Fruit fly (Drosophila melanogaster): Measurements from ENCODE around the gene Nubp2.

The Nubp2 gene

DNA sequence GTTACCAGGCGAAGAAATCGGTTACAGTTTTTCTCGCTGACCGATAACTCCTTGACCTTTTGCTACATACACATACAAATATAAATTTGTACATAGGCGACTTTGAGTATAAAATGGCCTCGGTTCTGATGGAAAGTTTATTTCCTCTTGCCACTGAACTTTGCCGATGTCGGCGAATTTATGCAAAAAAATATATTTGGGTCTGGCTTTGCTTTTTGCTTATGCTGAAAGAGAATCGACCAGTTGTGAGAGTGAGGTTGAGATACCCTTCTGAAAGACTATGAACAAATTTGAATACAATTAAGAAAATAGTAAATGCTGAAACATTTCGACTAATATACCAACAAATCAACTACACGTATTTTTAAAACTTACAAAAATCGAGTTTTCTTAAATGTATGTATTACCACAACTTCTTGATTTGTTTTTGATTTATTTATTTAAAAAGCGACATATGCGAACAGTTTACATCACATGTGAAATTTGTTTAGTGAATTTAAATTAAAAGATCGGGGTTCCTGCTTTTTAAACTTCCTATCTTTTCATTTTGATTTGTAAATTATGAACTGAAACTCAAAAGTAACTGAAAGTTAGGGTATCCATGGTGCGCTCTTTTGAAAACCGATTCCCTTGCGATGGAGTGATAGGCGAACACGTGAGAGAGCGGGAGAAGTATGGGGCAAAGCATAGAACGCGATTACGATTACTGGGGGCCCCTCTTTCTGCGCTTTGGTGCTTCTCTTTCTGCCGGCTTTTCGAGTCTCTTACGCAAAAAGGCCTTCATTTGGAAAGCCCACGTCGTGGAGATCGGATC is 17.0 kb upstream of the Nubp2 start (continued):
- TF ChIP-seq CG7271 (tag; optimal IDR thresholded peaks at IDR 0.05) (no peak), tap (tag; optimal IDR thresholded peaks at IDR 0.05) (peak; percentile 39), CG13424 (tag; optimal IDR thresholded peaks at IDR 0.05) (peak; percentile 85), Bteb2 (GFP tag; optimal IDR thresholded peaks at IDR 0.05) (peak; percentile 67), kni (GFP tag; optimal IDR thresholded peaks at IDR 0.05) (peak; percentile 57), CG6254 (GFP tag; optimal IDR thresholded peaks at IDR 0.05) (peak; percentile 65), CG9797 (GFP tag; optimal IDR thresholded peaks at IDR 0.05) (no peak), CG2116 (GFP tag; optimal IDR thresholded peaks at IDR 0.05) (peak; percentile 33), Mad (GFP tag; optimal IDR thresholded peaks at IDR 0.05) (peak; percentile 56), Pdp1 (GFP tag; optimal IDR thresholded peaks at IDR 0.05) (peak; percentile 66 to 89), H2.0 (GFP tag; IDR thresholded peaks at IDR 0.05) (no peak), CG33213 (GFP tag; optimal IDR thresholded peaks at IDR 0.05) (peak; percentile 44), Poxn (GFP tag; IDR thresholded peaks at IDR 0.05) (no peak), sob (GFP tag; IDR thresholded peaks at IDR 0.05) (peak; percentile 39; the same call in 1 of the 2 replicates), D19B (GFP tag; optimal IDR thresholded peaks at IDR 0.05) (peak; percentile 74), Nf-YB (GFP tag; optimal IDR thresholded peaks at IDR 0.05) (peak; percentile 71), CG9609 (GFP tag; optimal IDR thresholded peaks at IDR 0.05) (peak; percentile 50), trem (tag; optimal IDR thresholded peaks at IDR 0.05) (peak; percentile 58), pb (GFP tag; optimal IDR thresholded peaks at IDR 0.05) (peak; percentile 20), nerfin-2 (GFP tag; IDR thresholded peaks at IDR 0.05; ENCODE audit: partially characterized antibody) (no peak), Fer2 (tag; optimal IDR thresholded peaks at IDR 0.05) (peak; percentile 60), sna (GFP tag; IDR thresholded peaks at IDR 0.05; ENCODE audit: partially characterized antibody) (no peak), CG32767 (GFP tag; IDR thresholded peaks at IDR 0.05) (peak; percentile 60; the same call in 1 of the 2 replicates), schlank (tag; optimal IDR thresholded peaks at IDR 0.05) (peak; percentile 51), CG7963 (GFP tag; IDR thresholded peaks at IDR 0.05; ENCODE audit: partially characterized antibody) (no peak), CG4854 (GFP tag; optimal IDR thresholded peaks at IDR 0.05) (peak; percentile 47), twi (tag; optimal IDR thresholded peaks at IDR 0.05) (peak; percentile 64), CG32532 (GFP tag; IDR thresholded peaks at IDR 0.05) (peak; percentile 65; the same call in 1 of the 2 replicates), dmrt99B (tag; optimal IDR thresholded peaks at IDR 0.05) (peak; percentile 78), Fer1 (GFP tag; optimal IDR thresholded peaks at IDR 0.05) (peak; percentile 84), CG12744 (GFP tag; optimal IDR thresholded peaks at IDR 0.05) (peak; percentile 59), CG17612 (GFP tag; IDR thresholded peaks at IDR 0.05) (no peak), Hand (GFP tag; optimal IDR thresholded peaks at IDR 0.05) (peak; percentile 83), dpn (GFP tag; optimal IDR thresholded peaks at IDR 0.05) (peak; percentile 66 to 76), CG1529 (GFP tag; optimal IDR thresholded peaks at IDR 0.05) (peak; percentile 60), eyg (GFP tag; optimal IDR thresholded peaks at IDR 0.05) (peak; percentile 35), wek (GFP tag; optimal IDR thresholded peaks at IDR 0.05) (no peak), CG8089 (GFP tag; optimal IDR thresholded peaks at IDR 0.05) (peak; percentile 50), Oaz (GFP tag; IDR thresholded peaks at IDR 0.05) (no peak), Abd-B (GFP tag; optimal IDR thresholded peaks at IDR 0.05) (peak; percentile 64), CG10543 (GFP tag; optimal IDR thresholded peaks at IDR 0.05) (peak; percentile 87), CG11723 (GFP tag; optimal IDR thresholded peaks at IDR 0.05) (peak; percentile 41), D (optimal IDR thresholded peaks at IDR 0.05) (no peak), D (GFP tag; optimal IDR thresholded peaks at IDR 0.05) (peak; percentile 70), yki (optimal IDR thresholded peaks at IDR 0.05) (no peak), fd96Cb (tag; optimal IDR thresholded peaks at IDR 0.05) (peak; percentile 64), Ets97D (GFP tag; optimal IDR thresholded peaks at IDR 0.05) (no peak), Trl (optimal IDR thresholded peaks at IDR 0.05) (peak; percentile 65 to 74), Trl (GFP tag; optimal IDR thresholded peaks at IDR 0.05) (peak; percentile 66)

Measured in whole organism, embryonic.